Worm (Caenorhabditis elegans): Measurements from ENCODE around the gene ZK1248.5.

ZK1248.5 gene

DNA sequence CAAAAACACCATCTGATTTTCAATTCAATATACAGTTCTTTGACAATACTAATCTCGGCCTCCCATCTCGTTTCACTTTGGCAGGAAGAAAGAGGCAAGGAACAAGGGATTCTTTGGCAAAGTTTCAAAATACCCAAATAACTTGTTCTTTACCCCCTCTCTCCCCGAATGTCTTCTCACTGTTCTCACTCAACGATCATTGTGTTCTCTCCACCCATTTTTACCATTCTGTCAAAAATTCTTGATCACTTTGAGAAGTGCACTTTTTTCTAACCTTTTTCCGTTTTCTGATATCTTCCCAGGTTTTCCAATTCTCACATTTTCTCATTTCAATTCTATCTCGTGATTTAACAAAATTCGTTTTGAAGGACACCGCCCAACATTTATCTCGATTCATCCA, 43.8 kb downstream of the ZK1248.5 start, which contains the start of gene H41C03.1:
Gene H41C03.1 (plus strand): TSS at position 301 of the 400 bp plus-strand sequence.
- no peak for TF ChIP-seq lsy-2 (tag; optimal IDR thresholded peaks at IDR 0.05)
- no peak for TF ChIP-seq gmeb-1 (tag; optimal IDR thresholded peaks at IDR 0.05)
- no peak for TF ChIP-seq sem-4 (tag; optimal IDR thresholded peaks at IDR 0.05)
- TF ChIP-seq sma-3 (GFP tag; optimal IDR thresholded peaks at IDR 0.05) = no peak
- no peak for TF ChIP-seq lin-13 (GFP tag; optimal IDR thresholded peaks at IDR 0.05)
- no peak for TF ChIP-seq ztf-11 (tag; optimal IDR thresholded peaks at IDR 0.05)
- no peak for TF ChIP-seq ztf-4 (tag; optimal IDR thresholded peaks at IDR 0.05)
- no peak for TF ChIP-seq aly-2 (tag; optimal IDR thresholded peaks at IDR 0.05)
- TF ChIP-seq ceh-16 (tag; optimal IDR thresholded peaks at IDR 0.05) = no peak
- TF ChIP-seq nhr-129 (tag; optimal IDR thresholded peaks at IDR 0.05) = no peak

DNA sequence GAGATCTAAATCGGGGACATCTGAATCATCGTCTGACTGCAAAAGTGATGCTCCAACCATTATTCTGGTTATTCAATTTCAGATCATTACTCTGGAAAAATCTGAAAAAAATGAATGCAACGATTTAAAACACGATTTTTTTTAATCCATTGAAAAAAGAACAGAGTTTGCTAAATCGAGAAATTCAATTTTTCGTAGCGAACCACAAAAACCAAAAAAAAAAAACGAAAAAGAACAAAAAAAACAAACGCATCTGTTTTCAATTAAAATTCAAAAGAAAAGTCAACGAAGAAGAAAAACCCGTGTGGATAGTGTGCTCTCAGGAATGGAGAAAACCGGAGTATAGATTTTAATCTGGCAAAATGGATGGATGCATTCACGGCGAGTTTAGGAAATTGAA, 48.0 kb downstream of the ZK1248.5 start, which contains the start of gene F55C12.4:
Gene F55C12.4 (minus strand): TSS at position 101 of the 400 bp plus-strand sequence.
- no peak for TF ChIP-seq lin-13 (GFP tag; optimal IDR thresholded peaks at IDR 0.05)
- TF ChIP-seq unc-39 (tag; optimal IDR thresholded peaks at IDR 0.05) = no peak
- no peak for TF ChIP-seq F13H6.1 (tag; optimal IDR thresholded peaks at IDR 0.05)
- TF ChIP-seq zag-1 (tag; optimal IDR thresholded peaks at IDR 0.05) = no peak
- no peak for TF ChIP-seq ama-1 (optimal IDR thresholded peaks at IDR 0.05)
- TF ChIP-seq lsy-2 (tag; optimal IDR thresholded peaks at IDR 0.05) = no peak
- no peak for TF ChIP-seq mbf-1 (tag; optimal IDR thresholded peaks at IDR 0.05)
- no peak for TF ChIP-seq ztf-4 (tag; optimal IDR thresholded peaks at IDR 0.05)
- TF ChIP-seq fos-1 (tag; optimal IDR thresholded peaks at IDR 0.05) = no peak
- TF ChIP-seq sma-9 (GFP tag; optimal IDR thresholded peaks at IDR 0.05) = no peak
- TF ChIP-seq sma-9 (tag; optimal IDR thresholded peaks at IDR 0.05) = no peak
- no peak for TF ChIP-seq C34F6.9 (tag; optimal IDR thresholded peaks at IDR 0.05)
- no peak for TF ChIP-seq blmp-1 (tag; optimal IDR thresholded peaks at IDR 0.05; ENCODE audit: insufficient read depth)
- no peak for TF ChIP-seq aly-2 (tag; optimal IDR thresholded peaks at IDR 0.05)

DNA sequence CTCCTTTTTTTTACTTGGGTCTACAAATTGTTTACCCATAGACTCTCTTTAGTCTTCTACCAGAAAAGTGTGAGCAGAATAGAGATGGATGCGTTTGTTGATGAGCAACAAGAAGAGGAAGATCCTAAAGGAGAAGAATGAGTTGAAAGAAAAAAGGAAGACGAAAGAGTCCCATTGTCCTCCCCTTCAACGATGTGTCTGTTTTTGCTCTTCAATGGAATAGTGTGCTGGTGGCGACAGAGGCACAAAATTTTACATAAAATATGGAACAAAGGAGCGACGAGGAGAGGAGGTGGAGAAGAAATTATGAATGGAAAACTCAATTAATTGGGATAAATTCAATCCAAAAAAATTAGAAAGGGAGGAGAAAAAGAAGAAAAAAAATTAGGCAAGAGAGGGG, 50.3 kb downstream of the ZK1248.5 start:
- TF ChIP-seq peb-1 (tag; optimal IDR thresholded peaks at IDR 0.05) (no peak), nhr-12 (tag; optimal IDR thresholded peaks at IDR 0.05) (no peak), mab-5 (tag; optimal IDR thresholded peaks at IDR 0.05) (no peak), ztf-4 (tag; optimal IDR thresholded peaks at IDR 0.05) (no peak), C34F6.9 (tag; optimal IDR thresholded peaks at IDR 0.05) (no peak), ztf-1 (GFP tag; conservative IDR thresholded peaks at IDR 0.05) (no peak), mbf-1 (tag; optimal IDR thresholded peaks at IDR 0.05) (no peak), nhr-21 (tag; optimal IDR thresholded peaks at IDR 0.05) (no peak), unc-55 (GFP tag; optimal IDR thresholded peaks at IDR 0.05) (no peak), F13H6.1 (tag; optimal IDR thresholded peaks at IDR 0.05) (no peak), R02D3.7 (tag; optimal IDR thresholded peaks at IDR 0.05) (no peak), sem-4 (tag; optimal IDR thresholded peaks at IDR 0.05) (no peak), lin-13 (GFP tag; optimal IDR thresholded peaks at IDR 0.05) (no peak)

All from whole organism, L2 larva.